Fruit fly (Drosophila melanogaster): ENCODE data around the gene if.

if gene

DNA sequence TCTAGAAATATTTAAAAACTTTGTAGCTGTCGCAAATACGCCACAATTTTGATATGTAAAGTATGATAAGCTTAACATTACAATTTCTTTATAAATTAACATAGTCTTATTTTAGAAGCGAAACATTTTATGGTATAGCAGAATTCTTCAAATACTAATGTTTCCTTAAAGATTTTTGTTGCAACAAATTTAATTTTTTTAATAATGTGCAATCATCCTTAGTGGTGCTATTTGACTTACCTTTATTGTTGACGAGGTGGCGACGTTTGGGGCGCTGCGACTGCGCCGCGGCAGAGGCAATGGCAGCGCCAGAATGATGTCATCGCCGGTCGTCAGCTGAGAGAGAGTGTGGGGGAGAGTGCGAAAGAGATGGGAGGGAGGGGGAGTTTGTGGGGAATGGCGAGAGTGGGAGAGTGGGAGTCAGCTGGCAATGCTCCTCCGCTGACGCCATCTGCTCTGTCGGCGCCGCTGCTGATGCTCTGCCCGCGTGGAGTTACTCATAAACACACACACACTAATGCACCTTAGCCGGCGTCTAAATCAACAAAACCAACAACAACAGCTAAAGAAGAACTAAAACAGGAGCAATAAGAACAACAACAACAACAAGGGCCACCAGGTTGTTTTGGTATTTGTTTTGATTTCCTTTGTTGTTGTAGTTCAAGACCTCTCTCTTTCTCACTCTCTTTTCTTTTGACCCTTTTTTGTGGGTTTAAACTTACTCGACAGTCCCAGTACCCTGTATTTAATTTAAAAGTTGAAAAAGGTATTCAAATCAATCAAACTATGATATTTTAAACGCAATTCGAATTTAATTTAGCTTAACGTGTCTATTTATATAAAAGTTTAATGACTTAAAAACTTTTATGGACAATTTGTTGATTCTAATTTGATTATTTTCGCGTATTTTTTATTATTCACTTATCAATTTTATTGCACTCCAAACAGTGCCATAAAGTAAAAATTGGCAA lies 59.7 kb downstream of the if start (continued):
- peak; percentile 79 for TF ChIP-seq CG15601 (tag; optimal IDR thresholded peaks at IDR 0.05)
- no peak for TF ChIP-seq CG8359 (GFP tag; optimal IDR thresholded peaks at IDR 0.05; ENCODE audit: borderline replicate concordance)
- TF ChIP-seq Ada2b (GFP tag; IDR thresholded peaks at IDR 0.05) = peak; percentile 73
- peak; percentile 49; the same call in 2 of the 3 replicates for TF ChIP-seq ken (GFP tag; IDR thresholded peaks at IDR 0.05)
- no peak for TF ChIP-seq bbx (GFP tag; IDR thresholded peaks at IDR 0.05; ENCODE audit: partially characterized antibody)
- no peak for TF ChIP-seq jumu (GFP tag; optimal IDR thresholded peaks at IDR 0.05)
- TF ChIP-seq sr (GFP tag; IDR thresholded peaks at IDR 0.05) = peak; percentile 39; the same call in 1 of the 3 replicates
- TF ChIP-seq Lpt (GFP tag; optimal IDR thresholded peaks at IDR 0.05) = no peak
- TF ChIP-seq CG17186 (GFP tag; optimal IDR thresholded peaks at IDR 0.05) = no peak
- peak; percentile 78 for TF ChIP-seq seq (GFP tag; IDR thresholded peaks at IDR 0.05)
- TF ChIP-seq CG31365 (tag; optimal IDR thresholded peaks at IDR 0.05) = no peak
- TF ChIP-seq nmo (GFP tag; optimal IDR thresholded peaks at IDR 0.05) = peak; percentile 91
- TF ChIP-seq HLH3B (GFP tag; IDR thresholded peaks at IDR 0.05) = peak; percentile 54
- TF ChIP-seq CG34224 (GFP tag; IDR thresholded peaks at IDR 0.05; ENCODE audit: partially characterized antibody) = 0 out of 3 replicates have a peak, but pooled peaks have one; percentile 17
- no peak for TF ChIP-seq eyg (GFP tag; optimal IDR thresholded peaks at IDR 0.05)
- peak; percentile 55 for TF ChIP-seq wor (GFP tag; IDR thresholded peaks at IDR 0.05)
- TF ChIP-seq lov (optimal IDR thresholded peaks at IDR 0.05) = no peak
- no peak for TF ChIP-seq lov (GFP tag; IDR thresholded peaks at IDR 0.05)
- TF ChIP-seq Atf-2 (GFP tag; optimal IDR thresholded peaks at IDR 0.05) = peak; percentile 59
- no peak for TF ChIP-seq HLH4C (GFP tag; IDR thresholded peaks at IDR 0.05; ENCODE audit: partially characterized antibody)
- peak; percentile 88 for TF ChIP-seq CG7556 (GFP tag; optimal IDR thresholded peaks at IDR 0.05)
- no peak for TF ChIP-seq CHES-1-like (GFP tag; optimal IDR thresholded peaks at IDR 0.05)
- TF ChIP-seq zen (tag; optimal IDR thresholded peaks at IDR 0.05) = no peak
- no peak for TF ChIP-seq CG30020 (tag; optimal IDR thresholded peaks at IDR 0.05)
- peak; percentile 38 for TF ChIP-seq CG10543 (GFP tag; optimal IDR thresholded peaks at IDR 0.05)
- TF ChIP-seq wdn (GFP tag; IDR thresholded peaks at IDR 0.05) = peak; percentile 53
- peak; percentile 21 for TF ChIP-seq NC2β (GFP tag; optimal IDR thresholded peaks at IDR 0.05)
- TF ChIP-seq pum (GFP tag; optimal IDR thresholded peaks at IDR 0.05) = peak; percentile 10
- TF ChIP-seq CG16863 (GFP tag; optimal IDR thresholded peaks at IDR 0.05) = peak; percentile 19
- peak; percentile 51 for TF ChIP-seq Vsx1 (GFP tag; optimal IDR thresholded peaks at IDR 0.05)
- peak; percentile 69 for TF ChIP-seq CG9817 (tag; optimal IDR thresholded peaks at IDR 0.05)
- TF ChIP-seq zfh2 (GFP tag; optimal IDR thresholded peaks at IDR 0.05) = peak; percentile 19
- no peak for TF ChIP-seq pros (GFP tag; optimal IDR thresholded peaks at IDR 0.05)
- no peak for TF ChIP-seq corto (GFP tag; optimal IDR thresholded peaks at IDR 0.05)
- no peak for TF ChIP-seq peb (GFP tag; IDR thresholded peaks at IDR 0.05)
- TF ChIP-seq CG12219 (GFP tag; optimal IDR thresholded peaks at IDR 0.05) = peak; percentile 69
- no peak for TF ChIP-seq CG13624 (GFP tag; optimal IDR thresholded peaks at IDR 0.05)
- no peak for TF ChIP-seq dan (GFP tag; IDR thresholded peaks at IDR 0.05)
- peak; percentile 60 for TF ChIP-seq bcd (GFP tag; optimal IDR thresholded peaks at IDR 0.05)
- peak; percentile 32 for TF ChIP-seq CG12744 (GFP tag; optimal IDR thresholded peaks at IDR 0.05)
- peak; percentile 24 for TF ChIP-seq Side (GFP tag; optimal IDR thresholded peaks at IDR 0.05)
- TF ChIP-seq Dip3 (GFP tag; optimal IDR thresholded peaks at IDR 0.05) = no peak
- peak; percentile 56 for TF ChIP-seq sisA (GFP tag; IDR thresholded peaks at IDR 0.05)
- peak; percentile 35 for TF ChIP-seq CG31224 (GFP tag; IDR thresholded peaks at IDR 0.05)
- TF ChIP-seq CG2712 (tag; optimal IDR thresholded peaks at IDR 0.05) = peak; percentile 76
- peak in 1 of 3 experiments; percentile 71 for TF ChIP-seq lola (GFP tag; optimal IDR thresholded peaks at IDR 0.05)
- TF ChIP-seq CG7357 (GFP tag; IDR thresholded peaks at IDR 0.05) = peak; percentile 54; the same call in 2 of the 3 replicates
- TF ChIP-seq btn (GFP tag; optimal IDR thresholded peaks at IDR 0.05) = no peak
